Fruit fly (Drosophila melanogaster): ENCODE measurements around the gene tub.

The tub gene

DNA sequence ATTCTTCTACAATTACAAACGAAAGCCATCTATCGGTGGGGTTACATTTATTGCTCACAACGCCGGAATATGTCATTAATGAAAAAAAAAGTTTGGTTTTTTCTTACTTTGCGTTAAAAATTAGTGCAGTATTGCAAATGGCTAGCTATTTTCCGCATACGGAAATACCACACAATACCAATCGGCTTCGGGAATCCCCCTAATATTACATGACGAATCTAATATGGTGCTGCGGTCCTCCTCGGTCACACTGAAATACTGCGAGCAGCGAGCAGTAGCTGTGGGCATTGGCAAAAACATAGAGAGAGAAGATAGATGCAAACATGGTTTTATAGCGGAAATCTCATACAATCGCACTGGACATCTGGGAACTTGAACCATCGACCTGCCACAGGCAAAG lies at the start of gene tub:
Gene tub (plus strand): TSS at position 253 of the 400 bp plus-strand sequence.
- TF ChIP-seq Sin3A (optimal IDR thresholded peaks at IDR 0.05) (no peak), ttk (optimal IDR thresholded peaks at IDR 0.05) (no peak), Myc (optimal IDR thresholded peaks at IDR 0.05) (no peak), psq (optimal IDR thresholded peaks at IDR 0.05) (no peak), insv (optimal IDR thresholded peaks at IDR 0.05) (no peak), h (optimal IDR thresholded peaks at IDR 0.05) (no peak)

DNA sequence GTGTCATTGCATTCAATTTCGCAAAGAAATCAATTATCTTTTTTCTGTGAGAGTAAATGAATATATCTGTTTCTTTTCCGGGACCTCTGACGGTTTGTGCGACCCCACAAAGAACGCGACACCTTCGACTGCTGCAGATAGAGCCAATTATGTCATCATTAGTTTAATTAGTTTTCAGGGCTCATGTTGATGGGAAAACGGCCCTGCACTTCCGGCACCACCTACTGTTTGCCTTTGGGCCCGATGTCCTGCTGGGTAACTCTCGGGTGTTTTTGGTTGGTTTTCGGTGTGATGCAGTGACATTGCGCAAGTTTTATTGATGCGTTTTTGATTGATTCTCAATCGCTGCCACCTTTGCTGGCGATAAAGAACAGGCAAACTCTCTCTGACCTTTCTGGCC lies 47.4 kb upstream of the tub start:
- TF ChIP-seq h (optimal IDR thresholded peaks at IDR 0.05) (no peak), Myc (optimal IDR thresholded peaks at IDR 0.05) (no peak), psq (optimal IDR thresholded peaks at IDR 0.05) (no peak), ttk (optimal IDR thresholded peaks at IDR 0.05) (no peak), insv (optimal IDR thresholded peaks at IDR 0.05) (no peak), Sin3A (optimal IDR thresholded peaks at IDR 0.05) (no peak)

DNA sequence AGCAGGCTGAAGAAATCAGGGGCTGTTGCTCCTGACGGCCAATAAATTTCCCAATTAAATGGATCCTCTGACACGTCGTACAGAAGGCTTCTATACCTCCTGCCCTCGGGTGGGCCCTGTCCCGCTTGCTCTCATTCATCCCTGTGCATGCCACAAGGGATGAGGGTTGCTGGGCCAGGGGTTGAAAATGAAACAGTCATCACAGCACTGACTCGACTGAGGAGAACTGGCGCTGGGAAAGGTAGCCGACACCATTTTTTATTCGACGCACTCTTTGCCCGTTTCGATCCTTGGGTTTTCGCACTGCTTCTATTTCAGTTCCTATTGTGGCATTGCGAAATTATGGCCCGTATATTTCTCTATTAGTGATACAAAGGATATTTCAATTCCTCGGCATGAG lies 46.4 kb upstream of the tub start:
- no peak for TF ChIP-seq ttk (optimal IDR thresholded peaks at IDR 0.05)
- TF ChIP-seq psq (optimal IDR thresholded peaks at IDR 0.05), result no peak
- TF ChIP-seq h (optimal IDR thresholded peaks at IDR 0.05), result no peak
- no peak for TF ChIP-seq Myc (optimal IDR thresholded peaks at IDR 0.05)
- no peak for TF ChIP-seq insv (optimal IDR thresholded peaks at IDR 0.05)
- TF ChIP-seq Sin3A (optimal IDR thresholded peaks at IDR 0.05), result no peak

DNA sequence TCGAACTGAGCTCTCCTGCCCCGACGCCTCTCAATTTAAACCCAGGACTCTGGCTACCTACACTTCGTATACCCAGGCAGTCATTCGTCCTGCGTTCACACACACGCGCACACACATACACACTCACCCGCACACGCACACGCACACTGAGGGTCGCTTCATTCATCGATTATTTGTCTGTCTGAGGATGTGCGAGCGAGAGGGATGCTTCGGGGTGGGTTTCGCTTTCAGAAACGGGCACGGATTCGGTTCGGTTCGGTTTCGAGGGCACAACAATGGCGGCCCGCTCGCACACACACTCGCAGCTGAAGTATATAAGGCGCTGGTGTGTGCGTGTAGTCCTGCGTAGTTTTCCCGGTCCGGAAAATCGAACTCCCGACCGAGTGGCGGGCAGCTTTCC lies 40.9 kb upstream of the tub start, which contains the start of gene hkb:
Gene hkb (minus strand): TSS at position 11 of the 400 bp plus-strand sequence.
- TF ChIP-seq h (optimal IDR thresholded peaks at IDR 0.05) (no peak), ttk (optimal IDR thresholded peaks at IDR 0.05) (no peak), Sin3A (optimal IDR thresholded peaks at IDR 0.05) (no peak), insv (optimal IDR thresholded peaks at IDR 0.05) (no peak), Myc (optimal IDR thresholded peaks at IDR 0.05) (no peak), psq (optimal IDR thresholded peaks at IDR 0.05) (no peak)

DNA sequence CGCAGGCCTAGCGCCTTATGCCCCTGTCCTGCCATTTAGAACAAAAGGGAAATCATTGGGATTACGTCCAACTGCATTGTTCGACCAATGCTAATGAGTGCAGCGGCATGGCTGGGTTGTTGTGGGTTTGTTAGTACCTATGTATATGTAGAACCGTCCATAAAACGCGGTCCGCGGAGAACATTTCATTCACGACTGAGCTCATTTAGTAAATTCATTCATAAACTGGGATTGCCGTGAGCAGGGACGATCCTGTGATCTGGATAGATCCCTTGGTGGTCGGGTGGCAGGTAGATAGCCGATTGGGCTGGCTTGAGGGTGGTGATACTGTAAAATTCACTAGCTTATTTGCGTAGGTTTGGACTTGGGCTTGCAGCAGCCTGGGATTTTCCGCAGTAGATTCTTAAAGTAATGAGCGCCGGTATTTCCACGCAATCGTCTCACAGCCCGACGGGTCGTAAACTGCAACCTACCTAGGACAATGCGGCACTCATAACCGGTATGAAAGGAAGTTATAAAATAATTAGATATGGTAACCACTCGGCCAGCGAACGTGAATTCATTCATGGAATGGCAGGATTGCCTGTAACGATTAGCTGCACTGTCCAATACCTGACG lies 39.2 kb upstream of the tub start:
- TF ChIP-seq Sin3A (optimal IDR thresholded peaks at IDR 0.05), result no peak
- TF ChIP-seq ttk (optimal IDR thresholded peaks at IDR 0.05), result no peak
- no peak for TF ChIP-seq psq (optimal IDR thresholded peaks at IDR 0.05)
- TF ChIP-seq Myc (optimal IDR thresholded peaks at IDR 0.05), result no peak
- no peak for TF ChIP-seq insv (optimal IDR thresholded peaks at IDR 0.05)
- TF ChIP-seq h (optimal IDR thresholded peaks at IDR 0.05), result no peak

DNA sequence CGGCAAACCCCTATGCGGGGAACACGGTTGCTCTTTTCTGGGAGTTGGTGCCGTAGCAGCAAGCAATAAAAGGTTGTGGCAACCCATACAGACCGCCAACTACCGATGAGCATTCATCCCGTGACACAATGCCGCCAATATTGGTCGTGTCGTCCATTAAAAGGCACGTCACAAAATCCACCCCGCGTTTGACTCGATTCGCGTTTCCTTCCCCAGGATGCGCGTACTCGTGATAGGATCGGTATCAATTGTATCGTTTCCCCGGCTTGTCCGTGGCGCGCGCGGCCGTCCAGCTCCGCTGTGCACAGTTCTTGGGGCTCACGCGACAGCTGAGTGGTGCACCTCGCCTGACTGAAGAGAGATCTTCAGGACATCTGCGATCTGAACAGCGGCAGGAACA lies 37.3 kb upstream of the tub start:
- TF ChIP-seq h (optimal IDR thresholded peaks at IDR 0.05) (no peak), Myc (optimal IDR thresholded peaks at IDR 0.05) (no peak), Sin3A (optimal IDR thresholded peaks at IDR 0.05) (no peak), ttk (optimal IDR thresholded peaks at IDR 0.05) (no peak), psq (optimal IDR thresholded peaks at IDR 0.05) (no peak), insv (optimal IDR thresholded peaks at IDR 0.05) (no peak)

DNA sequence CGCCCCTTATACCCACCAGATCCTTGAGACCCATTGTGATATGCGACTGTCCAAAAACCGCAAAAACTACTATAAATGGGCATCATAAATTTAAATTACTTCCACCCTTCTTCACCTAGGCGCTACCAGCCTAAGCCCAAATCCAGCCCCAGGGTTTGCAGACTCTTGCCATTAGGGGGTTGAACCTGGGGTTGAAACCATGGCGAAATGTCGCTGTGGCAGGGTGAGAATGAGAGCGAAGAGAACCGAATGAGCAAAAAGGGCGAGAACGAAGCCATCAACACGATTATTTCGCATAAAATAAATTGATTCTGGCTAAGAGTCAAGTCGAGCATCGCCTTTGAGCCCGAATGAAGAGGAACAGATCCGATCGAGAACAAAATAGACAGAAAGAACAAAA lies 34.0 kb upstream of the tub start:
- no peak for TF ChIP-seq insv (optimal IDR thresholded peaks at IDR 0.05)
- no peak for TF ChIP-seq ttk (optimal IDR thresholded peaks at IDR 0.05)
- TF ChIP-seq Sin3A (optimal IDR thresholded peaks at IDR 0.05), result no peak
- no peak for TF ChIP-seq psq (optimal IDR thresholded peaks at IDR 0.05)
- TF ChIP-seq Myc (optimal IDR thresholded peaks at IDR 0.05), result no peak
- TF ChIP-seq h (optimal IDR thresholded peaks at IDR 0.05), result no peak

DNA sequence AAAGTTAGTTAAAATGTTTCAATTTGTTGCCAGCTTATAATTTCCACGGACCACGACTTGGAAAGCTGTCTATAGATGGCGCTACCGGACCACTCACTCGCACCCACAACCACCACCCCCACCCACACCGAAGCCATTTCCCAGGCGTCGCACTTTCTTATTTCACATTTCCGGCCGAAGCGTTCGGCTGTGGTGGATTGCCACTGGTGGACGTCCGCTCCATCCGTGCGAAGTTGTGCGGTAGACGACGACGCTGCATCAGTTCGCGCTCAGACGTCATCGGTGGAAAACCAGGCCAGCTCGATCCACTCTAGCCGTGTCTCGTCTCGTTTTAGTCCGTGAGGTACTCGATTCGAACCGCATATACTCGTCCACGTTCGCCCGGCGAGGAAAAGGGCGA lies 27.9 kb upstream of the tub start, which contains the start of gene CG1090:
Gene CG1090 (plus strand): TSS at position 259 of the 400 bp plus-strand sequence.
- TF ChIP-seq h (optimal IDR thresholded peaks at IDR 0.05), result no peak

DNA sequence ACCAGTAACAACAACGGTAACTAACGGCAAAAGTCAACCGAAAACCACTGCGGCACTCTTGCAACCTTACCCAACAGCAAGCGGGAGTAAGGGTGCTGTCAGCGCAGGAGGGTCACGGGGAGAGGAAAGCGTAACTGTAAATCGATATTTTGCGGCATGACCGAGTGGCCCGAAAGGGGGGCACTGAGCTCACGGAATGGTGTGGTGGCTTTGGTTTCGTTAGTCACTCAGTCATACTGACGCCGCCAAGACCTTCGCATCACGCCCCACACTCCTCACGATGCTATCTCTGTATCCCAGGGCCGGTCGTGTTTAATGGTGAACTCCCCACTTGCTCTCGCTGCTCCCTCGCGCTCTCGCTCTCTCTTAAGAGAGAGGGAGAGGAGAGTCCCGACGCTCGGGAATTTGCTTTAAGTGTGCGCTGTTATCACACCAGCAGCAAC lies 26.9 kb upstream of the tub start:
- no peak for TF ChIP-seq h (optimal IDR thresholded peaks at IDR 0.05)
- no peak for TF ChIP-seq Myc (optimal IDR thresholded peaks at IDR 0.05)
- no peak for TF ChIP-seq insv (optimal IDR thresholded peaks at IDR 0.05)
- no peak for TF ChIP-seq Sin3A (optimal IDR thresholded peaks at IDR 0.05)
- no peak for TF ChIP-seq psq (optimal IDR thresholded peaks at IDR 0.05)
- TF ChIP-seq ttk (optimal IDR thresholded peaks at IDR 0.05), result no peak

DNA sequence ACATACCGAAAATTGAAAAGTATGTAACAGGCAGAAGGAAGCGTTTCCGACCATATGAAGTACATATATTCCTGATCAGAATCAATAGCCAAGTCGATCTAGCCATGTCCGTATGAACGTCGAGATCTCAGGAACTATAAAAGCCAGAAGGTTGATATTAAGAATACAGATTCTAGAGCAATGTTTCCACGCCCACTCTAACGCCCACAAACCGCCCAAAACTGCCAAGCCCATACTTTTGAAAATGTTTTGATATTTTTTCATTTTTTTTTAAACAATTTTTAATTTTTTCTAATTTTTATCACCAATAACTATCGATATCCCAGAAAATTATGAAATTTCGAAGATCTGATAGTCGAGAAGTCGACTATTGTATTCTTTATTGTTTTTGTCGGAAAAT lies 25.5 kb upstream of the tub start:
- no peak for TF ChIP-seq Myc (optimal IDR thresholded peaks at IDR 0.05)
- TF ChIP-seq h (optimal IDR thresholded peaks at IDR 0.05), result no peak
- TF ChIP-seq Sin3A (optimal IDR thresholded peaks at IDR 0.05), result no peak
- TF ChIP-seq ttk (optimal IDR thresholded peaks at IDR 0.05), result no peak
- TF ChIP-seq insv (optimal IDR thresholded peaks at IDR 0.05), result no peak
- TF ChIP-seq psq (optimal IDR thresholded peaks at IDR 0.05), result no peak

DNA sequence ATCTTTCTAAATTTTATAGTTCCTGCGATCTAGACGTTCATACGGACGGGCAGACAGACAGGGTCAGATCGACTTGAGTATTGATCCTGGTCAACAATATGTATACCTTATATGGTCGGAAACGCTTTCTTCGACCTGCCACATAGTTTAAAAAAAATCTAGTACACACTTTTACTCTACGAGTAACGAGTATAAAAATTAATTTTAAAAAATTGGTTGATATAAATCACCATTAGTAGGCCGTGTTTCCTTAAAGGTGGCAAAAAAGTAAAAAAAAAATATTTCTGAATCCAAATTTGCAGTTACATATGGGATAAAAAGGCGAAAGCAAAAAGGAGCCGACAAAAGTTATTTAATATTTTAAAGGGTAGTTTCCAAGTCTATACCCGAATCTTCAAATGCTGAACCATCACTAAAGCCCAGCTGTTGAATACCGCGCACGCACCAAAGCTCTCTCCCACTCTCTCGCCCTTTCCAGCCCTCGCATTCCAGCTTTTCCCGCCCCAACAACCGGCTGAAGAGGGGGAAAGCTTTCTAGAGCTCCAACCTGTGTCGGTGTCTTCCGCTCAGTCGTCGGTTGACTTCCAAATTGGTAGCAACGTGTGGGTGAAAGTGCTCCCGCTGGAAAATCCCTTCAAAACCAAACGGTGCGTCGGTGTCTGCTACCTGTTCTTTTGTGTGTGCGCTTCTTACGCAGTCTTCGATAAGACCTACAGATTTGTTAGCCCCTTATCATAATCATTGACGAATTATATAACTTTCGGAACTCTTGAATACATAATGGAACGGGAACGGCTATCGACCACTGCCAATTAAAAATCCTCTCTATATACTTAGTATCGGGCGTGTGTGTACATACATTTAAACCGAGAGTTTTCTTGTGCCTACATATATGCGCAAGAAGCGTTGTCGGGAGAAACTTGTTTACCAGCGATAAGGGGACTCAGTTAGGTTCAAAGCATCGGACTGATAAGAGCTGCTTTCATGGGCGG lies 8.9 kb upstream of the tub start, which contains the start of gene Sfxn1-3:
Gene Sfxn1-3 (plus strand): TSS at position 238 of the 992 bp plus-strand sequence.
- TF ChIP-seq Sin3A (optimal IDR thresholded peaks at IDR 0.05), result no peak
- TF ChIP-seq insv (optimal IDR thresholded peaks at IDR 0.05), result no peak
- TF ChIP-seq h (optimal IDR thresholded peaks at IDR 0.05), result no peak
- no peak for TF ChIP-seq psq (optimal IDR thresholded peaks at IDR 0.05)
- TF ChIP-seq ttk (optimal IDR thresholded peaks at IDR 0.05), result no peak
- TF ChIP-seq Myc (optimal IDR thresholded peaks at IDR 0.05), result no peak

All from Kc167 (cell line).